Fruit fly (Drosophila melanogaster): ENCODE measurements around the gene mrn.

Gene mrn

DNA sequence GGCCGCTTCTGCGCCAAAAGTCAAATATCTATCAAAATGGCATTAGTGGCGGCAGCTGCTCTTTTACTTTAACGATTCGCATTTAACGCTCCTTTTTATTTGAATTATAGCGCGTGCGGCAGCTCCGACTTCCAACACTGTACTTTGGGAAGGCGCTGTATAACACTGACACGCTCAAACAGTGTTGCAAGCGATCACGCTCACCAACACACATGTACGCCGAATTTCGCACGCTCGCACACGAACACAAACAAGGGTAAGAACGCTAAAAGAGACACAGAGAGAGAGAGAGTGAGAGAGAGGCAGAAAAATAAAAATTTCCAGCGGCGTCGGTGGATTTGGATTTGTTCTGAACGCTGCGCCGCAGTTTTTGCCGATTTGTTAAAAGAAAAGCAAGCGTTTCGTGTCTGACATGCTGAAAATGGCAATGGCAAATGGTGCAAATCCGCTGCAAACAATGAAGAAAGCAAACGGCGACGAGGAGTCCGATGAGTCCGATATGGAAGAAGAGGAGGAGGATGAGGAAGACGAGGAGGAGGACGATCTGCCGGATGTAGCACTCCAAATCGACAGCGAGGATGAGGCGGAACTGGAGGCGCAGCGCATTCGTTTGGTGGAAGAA is 39.4 kb upstream of the mrn start, which contains the start of gene Phs (continued):
- TF ChIP-seq CG17359 (tag; optimal IDR thresholded peaks at IDR 0.05) (peak; percentile 61), Hmx (GFP tag; optimal IDR thresholded peaks at IDR 0.05) (peak; percentile 29), Bdp1 (GFP tag; optimal IDR thresholded peaks at IDR 0.05) (peak; percentile 84), CG6765 (GFP tag; optimal IDR thresholded peaks at IDR 0.05) (peak; percentile 45), Asciz (GFP tag; optimal IDR thresholded peaks at IDR 0.05) (peak; percentile 47), CG10543 (GFP tag; optimal IDR thresholded peaks at IDR 0.05) (peak; percentile 69), CG2875 (GFP tag; optimal IDR thresholded peaks at IDR 0.05) (peak; percentile 51), CG6654 (GFP tag; optimal IDR thresholded peaks at IDR 0.05) (no peak), Dad (GFP tag; optimal IDR thresholded peaks at IDR 0.05) (peak; percentile 90), CG12071 (GFP tag; optimal IDR thresholded peaks at IDR 0.05) (peak; percentile 74), CG13624 (GFP tag; optimal IDR thresholded peaks at IDR 0.05) (peak; percentile 94), Ets65A (GFP tag) (peak; percentile 99), dysf (GFP tag; IDR thresholded peaks at IDR 0.05) (peak; percentile 70), CG15601 (tag; optimal IDR thresholded peaks at IDR 0.05) (peak; percentile 35), bcd (GFP tag; optimal IDR thresholded peaks at IDR 0.05) (peak; percentile 76), gt (GFP tag; IDR thresholded peaks at IDR 0.05) (peak; percentile 12; the same call in 1 of the 2 replicates), NC2β (GFP tag; optimal IDR thresholded peaks at IDR 0.05) (peak; percentile 86), dimm (GFP tag; IDR thresholded peaks at IDR 0.05) (0 out of 2 replicates have a peak, but pooled peaks have one; percentile 24), cg (GFP tag; optimal IDR thresholded peaks at IDR 0.05) (peak; percentile 98), CG16813 (GFP tag; IDR thresholded peaks at IDR 0.05; ENCODE audit: partially characterized antibody) (peak; percentile 55; the same call in 2 of the 3 replicates), CG14860 (GFP tag; IDR thresholded peaks at IDR 0.05; ENCODE audit: partially characterized antibody) (no peak), CG15269 (tag; optimal IDR thresholded peaks at IDR 0.05) (peak; percentile 47), her (GFP tag; optimal IDR thresholded peaks at IDR 0.05) (peak; percentile 90), CG15696 (tag; optimal IDR thresholded peaks at IDR 0.05) (no peak), Dip2 (GFP tag; IDR thresholded peaks at IDR 0.05) (no peak), CG17612 (GFP tag; IDR thresholded peaks at IDR 0.05) (peak; percentile 53; the same call in 1 of the 2 replicates), tna (GFP tag; IDR thresholded peaks at IDR 0.05; ENCODE audit: partially characterized antibody) (no peak), CG7271 (tag; optimal IDR thresholded peaks at IDR 0.05) (peak; percentile 49), PHDP (tag; optimal IDR thresholded peaks at IDR 0.05) (peak; percentile 48), NC2α (GFP tag; optimal IDR thresholded peaks at IDR 0.05) (peak; percentile 80), Camta (GFP tag; optimal IDR thresholded peaks at IDR 0.05) (peak; percentile 78), Sry-β (GFP tag; optimal IDR thresholded peaks at IDR 0.05) (no peak), C15 (GFP tag; IDR thresholded peaks at IDR 0.05) (peak; percentile 51; the same call in 1 of the 3 replicates), CG7786 (GFP tag; optimal IDR thresholded peaks at IDR 0.05) (peak; percentile 93), lab (GFP tag; optimal IDR thresholded peaks at IDR 0.05) (peak; percentile 90), trh (GFP tag; optimal IDR thresholded peaks at IDR 0.05) (peak; percentile 52), fd96Cb (tag; optimal IDR thresholded peaks at IDR 0.05) (peak; percentile 44), crp (GFP tag; optimal IDR thresholded peaks at IDR 0.05) (peak in 1 of 2 experiments; percentile 35), Blimp-1 (GFP tag; optimal IDR thresholded peaks at IDR 0.05) (peak; percentile 49), kah (GFP tag; optimal IDR thresholded peaks at IDR 0.05) (no peak), CG6813 (GFP tag; optimal IDR thresholded peaks at IDR 0.05) (peak; percentile 72), pb (GFP tag; optimal IDR thresholded peaks at IDR 0.05) (peak; percentile 80), CrebB (tag; optimal IDR thresholded peaks at IDR 0.05) (peak; percentile 77), CG4617 (GFP tag; optimal IDR thresholded peaks at IDR 0.05; ENCODE audit: borderline replicate concordance) (peak; percentile 70), pzg (GFP tag; optimal IDR thresholded peaks at IDR 0.05) (peak; percentile 85), CG3065 (GFP tag; optimal IDR thresholded peaks at IDR 0.05) (peak; percentile 51), D19B (GFP tag; optimal IDR thresholded peaks at IDR 0.05) (peak; percentile 56), CG8089 (GFP tag; optimal IDR thresholded peaks at IDR 0.05) (peak; percentile 76), h (optimal IDR thresholded peaks at IDR 0.05) (no peak)

All from whole organism, embryonic.